Fruit fly (Drosophila melanogaster): ENCODE measurements around the gene CG45101.

CG45101 gene

dm6 chr3L:11074043-11074853 lies 9.5 kb downstream of the CG45101 start, which contains the start of the genes Pfdn2 and Noc1 (continued):
- TF ChIP-seq grau (tag; optimal IDR thresholded peaks at IDR 0.05), result peak; percentile 71
- no peak for TF ChIP-seq wek (GFP tag; optimal IDR thresholded peaks at IDR 0.05)
- TF ChIP-seq Ssrp (tag; optimal IDR thresholded peaks at IDR 0.05), result peak; percentile 70
- peak; percentile 33 for TF ChIP-seq CG10979 (tag; optimal IDR thresholded peaks at IDR 0.05)
- TF ChIP-seq CG13123 (GFP tag; optimal IDR thresholded peaks at IDR 0.05), result no peak
- TF ChIP-seq lmd (GFP tag; IDR thresholded peaks at IDR 0.05), result peak; percentile 49
- peak in 1 of 2 experiments; percentile 38 for TF ChIP-seq Hr51 (GFP tag; optimal IDR thresholded peaks at IDR 0.05)
- no peak for TF ChIP-seq Sox100B (GFP tag; optimal IDR thresholded peaks at IDR 0.05)
- TF ChIP-seq CG18599 (GFP tag; optimal IDR thresholded peaks at IDR 0.05), result no peak
- TF ChIP-seq CG9797 (GFP tag; optimal IDR thresholded peaks at IDR 0.05), result peak; percentile 49
- TF ChIP-seq Mes4 (GFP tag; optimal IDR thresholded peaks at IDR 0.05), result no peak
- TF ChIP-seq CG10267 (tag; optimal IDR thresholded peaks at IDR 0.05), result peak; percentile 60
- no peak for TF ChIP-seq CG2199 (GFP tag; IDR thresholded peaks at IDR 0.05)
- TF ChIP-seq sc (optimal IDR thresholded peaks at IDR 0.05), result no peak
- TF ChIP-seq sc (GFP tag; optimal IDR thresholded peaks at IDR 0.05), result no peak
- peak in 1 of 2 experiments; percentile 66 for TF ChIP-seq crp (GFP tag; optimal IDR thresholded peaks at IDR 0.05)
- no peak; the same call in 2 of the 3 replicates for TF ChIP-seq croc (GFP tag; conservative IDR thresholded peaks at IDR 0.05)
- no peak for TF ChIP-seq Lhr (GFP tag; optimal IDR thresholded peaks at IDR 0.05)
- TF ChIP-seq ssp (GFP tag; IDR thresholded peaks at IDR 0.05), result peak; percentile 32; the same call in 1 of the 2 replicates
- no peak for TF ChIP-seq exex (tag; optimal IDR thresholded peaks at IDR 0.05)
- no peak for TF ChIP-seq CG6813 (GFP tag; optimal IDR thresholded peaks at IDR 0.05)
- TF ChIP-seq CG9817 (tag; optimal IDR thresholded peaks at IDR 0.05), result peak; percentile 56
- peak; percentile 52; the same call in 2 of the 3 replicates for TF ChIP-seq zfh1 (GFP tag; IDR thresholded peaks at IDR 0.05)
- no peak for TF ChIP-seq amos (GFP tag; IDR thresholded peaks at IDR 0.05; ENCODE audit: partially characterized antibody)
- TF ChIP-seq CG18476 (GFP tag; optimal IDR thresholded peaks at IDR 0.05), result no peak
- TF ChIP-seq gcm (GFP tag; optimal IDR thresholded peaks at IDR 0.05), result no peak
- TF ChIP-seq CG13296 (GFP tag; optimal IDR thresholded peaks at IDR 0.05), result no peak
- no peak for TF ChIP-seq Taf1 (GFP tag; IDR thresholded peaks at IDR 0.05)
- TF ChIP-seq kay (GFP tag; optimal IDR thresholded peaks at IDR 0.05), result no peak
- no peak for TF ChIP-seq Atf3 (GFP tag; optimal IDR thresholded peaks at IDR 0.05)
- TF ChIP-seq ERR (GFP tag; optimal IDR thresholded peaks at IDR 0.05), result no peak
- peak; percentile 27 for TF ChIP-seq zfh2 (GFP tag; optimal IDR thresholded peaks at IDR 0.05)
- TF ChIP-seq repo (GFP tag; optimal IDR thresholded peaks at IDR 0.05), result no peak
- no peak for TF ChIP-seq bab2 (GFP tag; optimal IDR thresholded peaks at IDR 0.05)
- no peak for TF ChIP-seq Dad (GFP tag; optimal IDR thresholded peaks at IDR 0.05)
- no peak for TF ChIP-seq CG17912 (GFP tag; optimal IDR thresholded peaks at IDR 0.05)
- TF ChIP-seq Sry-δ (GFP tag; optimal IDR thresholded peaks at IDR 0.05), result no peak
- no peak for TF ChIP-seq NC2β (GFP tag; optimal IDR thresholded peaks at IDR 0.05)
- no peak for TF ChIP-seq CrebB (tag; optimal IDR thresholded peaks at IDR 0.05)
- no peak for TF ChIP-seq hkb (optimal IDR thresholded peaks at IDR 0.05)
- TF ChIP-seq hkb (GFP tag; IDR thresholded peaks at IDR 0.05), result no peak; the same call in 1 of the 2 replicates
- TF ChIP-seq Ets97D (GFP tag; optimal IDR thresholded peaks at IDR 0.05), result no peak
- TF ChIP-seq CG17612 (GFP tag; IDR thresholded peaks at IDR 0.05), result no peak
- no peak for TF ChIP-seq CG4328 (GFP tag; optimal IDR thresholded peaks at IDR 0.05)
- no peak for TF ChIP-seq Bteb2 (GFP tag; optimal IDR thresholded peaks at IDR 0.05)
- peak; percentile 70 for TF ChIP-seq Rfx (GFP tag; IDR thresholded peaks at IDR 0.05)
- TF ChIP-seq CG3838 (GFP tag; optimal IDR thresholded peaks at IDR 0.05), result no peak

All from whole organism, embryonic.